Worm (Caenorhabditis elegans) whole organism, young adult: ENCODE measurements around the gene T21B4.15.

Source experiments
- B0035.1 ChIP-seq: sonication (generic microtip); optimal IDR thresholded peaks from 2 replicates; lab custom pipeline; 2016; ENCODE audit warnings: missing genetic modification characterization, mild to moderate bottlenecking, missing compliant biosample characterization, missing genotype, missing genetic modification reagents
- C06A6.2 ChIP-seq: fragments of 200-800 bp; sonication (Bioruptor generic); conservative IDR thresholded peaks from 2 replicates; pipeline ENCODE4 v1.3.6; 2022; ENCODE audit warnings: missing genetic modification characterization, missing compliant biosample characterization
- D2030.7 ChIP-seq: fragments of 200-800 bp; sonication (Bioruptor generic); IDR thresholded peaks from 2 replicates; pipeline ENCODE4 v1.3.6; 2022; ENCODE audit warnings: missing genetic modification reagents, missing genetic modification characterization, missing compliant biosample characterization
- F37B4.10 ChIP-seq: fragments of 200-800 bp; sonication (Bioruptor generic); IDR thresholded peaks from 2 replicates; pipeline ENCODE4 v1.3.6; 2022; ENCODE audit warnings: missing genetic modification characterization, missing compliant biosample characterization
- F49E8.2 ChIP-seq: sonication (generic microtip); optimal IDR thresholded peaks from 3 replicates; lab custom pipeline; 2017; ENCODE audit warnings: missing genetic modification characterization, mild to moderate bottlenecking, missing compliant biosample characterization, antibody characterized with exemption, moderate library complexity; ENCODE audit not compliant: insufficient read depth
- K11D2.4 ChIP-seq: fragments of 200-800 bp; sonication (Bioruptor generic); IDR thresholded peaks from 2 replicates; pipeline ENCODE4 v1.3.6; 2022; ENCODE audit warnings: missing genetic modification reagents, missing genetic modification characterization, missing compliant biosample characterization
- T07F8.4 ChIP-seq: sonication (generic microtip); optimal IDR thresholded peaks from 2 replicates; lab custom pipeline; 2016; ENCODE audit warnings: mild to moderate bottlenecking, missing genetic modification characterization, moderate library complexity, missing compliant biosample characterization
- Y53F4B.3 ChIP-seq: fragments of 200-800 bp; sonication (Bioruptor generic); IDR thresholded peaks from 2 replicates; pipeline ENCODE4 v1.3.6; 2022; ENCODE audit warnings: missing genetic modification reagents, missing genetic modification characterization, missing compliant biosample characterization
- Y95B8A.8 ChIP-seq: fragments of 200-800 bp; sonication (Bioruptor generic); IDR thresholded peaks from 2 replicates; pipeline ENCODE4 v1.3.6; 2022; ENCODE audit warnings: missing genetic modification reagents, missing genetic modification characterization, missing compliant biosample characterization
- akir-1 ChIP-seq: fragments of 200-800 bp; sonication (Bioruptor generic); optimal IDR thresholded peaks from 2 replicates; lab custom pipeline; 2018; ENCODE audit warnings: mild to moderate bottlenecking, missing genetic modification characterization, moderate library complexity, missing compliant biosample characterization
- aptf-3 ChIP-seq: fragments of 200-800 bp; sonication (Bioruptor generic); IDR thresholded peaks from 2 replicates; pipeline ENCODE4 v1.3.6; 2022; ENCODE audit warnings: missing genetic modification characterization, missing compliant biosample characterization
- atf-7 ChIP-seq: sonication (generic microtip); optimal IDR thresholded peaks from 2 replicates; lab custom pipeline; 2017; ENCODE audit warnings: mild to moderate bottlenecking, missing genetic modification characterization, missing compliant biosample characterization
- cebp-2 ChIP-seq: fragments of 200-800 bp; sonication (Bioruptor generic); IDR thresholded peaks from 2 replicates; pipeline ENCODE4 v1.3.6; 2022; ENCODE audit warnings: missing genetic modification characterization, missing compliant biosample characterization
- ceh-27 ChIP-seq: fragments of 200-800 bp; sonication (Bioruptor generic); optimal IDR thresholded peaks from 2 replicates; lab custom pipeline; 2018; ENCODE audit warnings: mild to moderate bottlenecking, missing genetic modification characterization, moderate library complexity, missing compliant biosample characterization
- ceh-58 ChIP-seq: fragments of 200-800 bp; sonication (Bioruptor generic); IDR thresholded peaks from 2 replicates; pipeline ENCODE4 v1.3.6; 2022; ENCODE audit warnings: missing genetic modification characterization, missing compliant biosample characterization
- ceh-91 ChIP-seq: fragments of 200-800 bp; sonication (Bioruptor generic); IDR thresholded peaks from 2 replicates; pipeline ENCODE4 v1.3.6; 2022; ENCODE audit warnings: missing genetic modification reagents, missing genetic modification characterization, missing compliant biosample characterization
- dpl-1 ChIP-seq: fragments of 150-350 bp; optimal IDR thresholded peaks from 2 replicates; lab custom pipeline; 2014; ENCODE audit warnings: missing biosample characterization, missing genetic modification reagents, missing genetic modification characterization
- efl-1 ChIP-seq: fragments of 150-350 bp; optimal IDR thresholded peaks from 2 replicates; lab custom pipeline; 2014; ENCODE audit warnings: missing biosample characterization, missing genetic modification reagents, missing genetic modification characterization
- egl-44 ChIP-seq: fragments of 200-800 bp; sonication (Bioruptor generic); IDR thresholded peaks from 2 replicates; pipeline ENCODE4 v1.3.6; 2022; ENCODE audit warnings: missing genetic modification reagents, missing genetic modification characterization, missing compliant biosample characterization
- egrh-3 ChIP-seq: fragments of 200-800 bp; sonication (Bioruptor generic); IDR thresholded peaks from 2 replicates; pipeline ENCODE4 v1.3.6; 2022; ENCODE audit warnings: missing genetic modification reagents, missing genetic modification characterization, missing compliant biosample characterization
- fkh-3 ChIP-seq: sonication (generic microtip); optimal IDR thresholded peaks from 2 replicates; lab custom pipeline; 2016; ENCODE audit warnings: mild to moderate bottlenecking, missing genetic modification characterization, missing compliant biosample characterization
- him-1 ChIP-seq: sonication (generic microtip); optimal IDR thresholded peaks from 2 replicates; lab custom pipeline; 2016; ENCODE audit warnings: missing genotype, missing genetic modification reagents, missing genetic modification characterization, missing compliant biosample characterization
- hlh-12 ChIP-seq: sonication (generic microtip); optimal IDR thresholded peaks from 2 replicates; lab custom pipeline; 2016; ENCODE audit warnings: missing genetic modification characterization, missing compliant biosample characterization
- let-607 ChIP-seq, 2 experiments: fragments of 200-800 bp in 1 of 2; sonication (Bioruptor generic) in 1 of 2; sonication (generic microtip) in 1 of 2; optimal IDR thresholded peaks; 2 replicates each; lab custom pipeline; 2016 to 2018; ENCODE audit warnings: mild to moderate bottlenecking in 2 of 2, missing compliant biosample characterization in 2 of 2, missing genetic modification characterization in 2 of 2, moderate library complexity in 2 of 2, missing genotype in 1 of 2
- lsy-27 ChIP-seq: sonication (generic microtip); optimal IDR thresholded peaks from 2 replicates; lab custom pipeline; 2017; ENCODE audit warnings: missing genetic modification characterization, mild to moderate bottlenecking, missing compliant biosample characterization, antibody characterized with exemption, missing genotype, borderline replicate concordance; ENCODE audit not compliant: insufficient read depth
- madf-6 ChIP-seq: fragments of 200-800 bp; sonication (Bioruptor generic); IDR thresholded peaks from 2 replicates; pipeline ENCODE4 v1.3.6; 2022; ENCODE audit warnings: missing genetic modification reagents, missing genetic modification characterization, missing compliant biosample characterization
- mcd-1 ChIP-seq: fragments of 200-800 bp; sonication (Bioruptor generic); IDR thresholded peaks from 2 replicates; pipeline ENCODE4 v1.3.6; 2022; ENCODE audit warnings: missing genetic modification reagents, missing genetic modification characterization, missing compliant biosample characterization
- mel-28 ChIP-seq: sonication (generic microtip); optimal IDR thresholded peaks from 2 replicates; lab custom pipeline; 2016; ENCODE audit warnings: borderline replicate concordance, mild to moderate bottlenecking, missing genetic modification characterization, missing compliant biosample characterization
- mxl-1 ChIP-seq: sonication (generic microtip); optimal IDR thresholded peaks from 2 replicates; lab custom pipeline; 2016; ENCODE audit warnings: missing genetic modification characterization, missing compliant biosample characterization
- nhr-120 ChIP-seq: fragments of 200-800 bp; sonication (Bioruptor generic); IDR thresholded peaks from 2 replicates; pipeline ENCODE4 v1.3.6; 2022; ENCODE audit warnings: missing genetic modification characterization, missing compliant biosample characterization
- nhr-179 ChIP-seq: sonication (generic microtip); optimal IDR thresholded peaks from 2 replicates; lab custom pipeline; 2016; ENCODE audit warnings: mild to moderate bottlenecking, missing genetic modification characterization, missing compliant biosample characterization
- nhr-90 ChIP-seq: sonication (generic microtip); optimal IDR thresholded peaks from 2 replicates; lab custom pipeline; 2016; ENCODE audit warnings: missing genotype, mild to moderate bottlenecking, missing genetic modification characterization, missing compliant biosample characterization
- pbrm-1 ChIP-seq: fragments of 200-800 bp; sonication (Bioruptor generic); IDR thresholded peaks from 2 replicates; pipeline ENCODE4 v1.3.6; 2022; ENCODE audit warnings: missing genetic modification reagents, missing genetic modification characterization, missing compliant biosample characterization
- pha-4 ChIP-seq: fragments of 150-350 bp; sonication (generic microtip); optimal IDR thresholded peaks from 2 replicates; lab custom pipeline; 2014; ENCODE audit warnings: missing biosample characterization, missing genetic modification reagents, missing genetic modification characterization
- rpc-1 ChIP-seq, 2 experiments: fragments of 150-350 bp in 1 of 2; sonication (generic microtip) in 1 of 2; optimal IDR thresholded peaks; 2 replicates each; lab custom pipeline; 2014 to 2018; ENCODE audit warnings: missing biosample characterization in 1 of 2, missing genetic modification characterization in 1 of 2, missing genetic modification reagents in 1 of 2, missing genotype in 1 of 2
- tbx-9 ChIP-seq: sonication (generic microtip); optimal IDR thresholded peaks from 2 replicates; lab custom pipeline; 2016; ENCODE audit warnings: borderline replicate concordance, missing genetic modification characterization, inconsistent platforms, missing compliant biosample characterization
- xnd-1 ChIP-seq: sonication (generic microtip); optimal IDR thresholded peaks from 2 replicates; lab custom pipeline; 2016; ENCODE audit warnings: missing genotype, missing genetic modification reagents, missing genetic modification characterization, missing compliant biosample characterization
- zfh-2 ChIP-seq: fragments of 200-800 bp; sonication (Bioruptor generic); conservative IDR thresholded peaks from 2 replicates; pipeline ENCODE4 v1.3.6; 2022; ENCODE audit warnings: missing genetic modification reagents, missing genetic modification characterization, missing compliant biosample characterization
- ztf-18 ChIP-seq: sonication (generic microtip); optimal IDR thresholded peaks from 2 replicates; lab custom pipeline; 2016; ENCODE audit warnings: missing genotype, mild to moderate bottlenecking, missing genetic modification characterization, missing compliant biosample characterization
- ztf-22 ChIP-seq: fragments of 200-800 bp; sonication (Bioruptor generic); optimal IDR thresholded peaks from 2 replicates; lab custom pipeline; 2018; ENCODE audit warnings: mild to moderate bottlenecking, missing genetic modification characterization, moderate library complexity, missing compliant biosample characterization
- ztf-25 ChIP-seq: fragments of 200-800 bp; sonication (Bioruptor generic); IDR thresholded peaks from 2 replicates; pipeline ENCODE4 v1.3.6; 2022; ENCODE audit warnings: missing genetic modification reagents, missing genetic modification characterization, missing compliant biosample characterization
- ztf-26 ChIP-seq: sonication (generic microtip); optimal IDR thresholded peaks from 2 replicates; lab custom pipeline; 2017; ENCODE audit warnings: missing genetic modification characterization, missing compliant biosample characterization
- ztf-3 ChIP-seq: fragments of 200-800 bp; sonication (Bioruptor generic); optimal IDR thresholded peaks from 2 replicates; lab custom pipeline; 2018; ENCODE audit warnings: mild to moderate bottlenecking, missing genetic modification characterization, missing compliant biosample characterization
- ztf-6 ChIP-seq: fragments of 200-800 bp; sonication (Bioruptor generic); IDR thresholded peaks from 2 replicates; pipeline ENCODE4 v1.3.6; 2022; ENCODE audit warnings: missing genetic modification reagents, missing genetic modification characterization, missing compliant biosample characterization

Gene T21B4.15

DNA sequence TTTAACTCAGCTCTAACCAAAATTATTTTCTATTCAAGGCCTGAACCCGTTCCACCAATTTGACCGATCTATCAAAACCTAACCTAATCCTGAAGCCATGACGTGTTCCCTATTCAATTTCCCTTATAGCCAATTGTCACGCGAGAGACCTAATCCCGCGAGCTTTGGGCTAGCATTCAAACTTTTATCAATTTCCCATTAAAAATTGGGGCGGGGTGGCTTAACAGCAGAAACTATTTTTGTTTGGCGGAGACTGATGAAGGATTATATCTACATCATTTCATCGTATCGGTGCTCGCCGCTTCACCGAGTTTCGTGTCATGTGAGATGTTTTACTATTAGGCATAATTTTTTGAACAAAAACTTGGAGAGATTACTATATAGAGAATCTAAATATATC, 1.2 kb upstream of the T21B4.15 start:
- TF ChIP-seq ceh-27 (GFP tag; lab: Kevin White, UChicago) (no peak), F49E8.2 (no peak), aptf-3 (GFP tag; lab: Robert Waterston, UW) (no peak), C06A6.2 (GFP tag; lab: Robert Waterston, UW) (no peak), ztf-22 (GFP tag; lab: Kevin White, UChicago) (no peak), lsy-27 (tag; lab: Kevin White, UChicago) (no peak), him-1 (tag; lab: Kevin White, UChicago) (no peak), rpc-1 (optimal IDR thresholded peaks at IDR 0.05; lab: Kevin White, UChicago) (no peak), rpc-1 (tag; optimal IDR thresholded peaks at IDR 0.05; lab: Kevin White, UChicago) (no peak), mcd-1 (GFP tag; lab: Robert Waterston, UW) (no peak), Y53F4B.3 (no peak), efl-1 (GFP tag; lab: Kevin White, UChicago) (no peak), nhr-90 (tag; lab: Kevin White, UChicago) (no peak), ztf-26 (no peak), ztf-18 (tag; lab: Kevin White, UChicago) (no peak), ztf-3 (no peak), Y95B8A.8 (no peak), mel-28 (tag; lab: Kevin White, UChicago) (no peak), atf-7 (no peak)

DNA sequence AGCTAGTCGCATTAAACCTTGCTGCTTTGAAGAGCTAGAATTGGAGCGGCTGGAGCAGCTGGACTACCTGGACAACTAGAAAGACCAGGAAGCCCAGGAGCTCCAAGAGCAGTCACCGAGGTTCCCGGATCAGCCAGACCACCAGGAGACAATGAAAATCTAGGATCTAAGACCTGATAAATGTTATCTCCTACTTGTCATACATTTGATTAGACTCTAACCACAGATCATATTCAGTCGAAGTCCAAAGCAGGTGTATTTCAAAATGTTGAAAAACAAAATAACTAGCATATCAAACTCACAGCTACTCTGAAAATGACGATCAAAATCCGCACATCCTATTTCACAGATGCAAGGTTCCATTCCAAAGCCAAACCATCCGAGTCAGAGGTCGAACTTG, 1.9 kb downstream of the T21B4.15 start, which contains the start of gene srz-6:
Gene srz-6 (plus strand): TSS at position 301 of the 400 bp plus-strand sequence.
- TF ChIP-seq madf-6 (GFP tag; lab: Robert Waterston, UW) (no peak), mxl-1 (tag; lab: Kevin White, UChicago) (no peak), atf-7 (no peak), zfh-2 (GFP tag; lab: Robert Waterston, UW) (0 out of 2 replicates have a peak, but pooled peaks have one; percentile 29)

DNA sequence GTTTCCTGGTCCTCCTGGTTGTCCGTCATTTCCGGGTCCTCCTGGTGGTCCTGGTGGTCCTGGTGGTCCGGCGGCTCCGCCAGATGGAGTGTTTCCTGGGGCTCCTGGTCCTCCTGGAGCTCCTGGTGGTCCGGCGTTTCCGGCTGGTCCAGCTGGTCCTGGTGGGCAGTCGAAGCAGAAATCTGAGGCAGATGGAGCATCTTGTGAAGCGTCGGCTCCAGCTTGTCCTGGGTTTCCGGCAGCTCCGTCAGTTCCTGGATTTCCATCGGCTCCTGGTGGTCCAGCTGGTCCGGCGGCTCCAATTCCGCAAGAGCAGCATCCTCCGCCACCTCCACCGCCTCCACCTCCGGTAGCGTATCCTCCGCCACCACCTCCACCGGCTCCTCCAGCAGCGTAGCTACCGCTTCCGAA, 4.1 kb downstream of the T21B4.15 start:
- TF ChIP-seq let-607 (tag; optimal IDR thresholded peaks at IDR 0.05; lab: Kevin White, UChicago) (no peak), egrh-3 (GFP tag; lab: Robert Waterston, UW) (peak; percentile 97), F37B4.10 (GFP tag; lab: Robert Waterston, UW) (0 out of 2 replicates have a peak, but pooled peaks have one; percentile 71), hlh-12 (no peak), cebp-2 (0 out of 2 replicates have a peak, but pooled peaks have one; percentile 4), ceh-91 (GFP tag; lab: Robert Waterston, UW) (no peak), zfh-2 (GFP tag; lab: Robert Waterston, UW) (peak; percentile 74)

DNA sequence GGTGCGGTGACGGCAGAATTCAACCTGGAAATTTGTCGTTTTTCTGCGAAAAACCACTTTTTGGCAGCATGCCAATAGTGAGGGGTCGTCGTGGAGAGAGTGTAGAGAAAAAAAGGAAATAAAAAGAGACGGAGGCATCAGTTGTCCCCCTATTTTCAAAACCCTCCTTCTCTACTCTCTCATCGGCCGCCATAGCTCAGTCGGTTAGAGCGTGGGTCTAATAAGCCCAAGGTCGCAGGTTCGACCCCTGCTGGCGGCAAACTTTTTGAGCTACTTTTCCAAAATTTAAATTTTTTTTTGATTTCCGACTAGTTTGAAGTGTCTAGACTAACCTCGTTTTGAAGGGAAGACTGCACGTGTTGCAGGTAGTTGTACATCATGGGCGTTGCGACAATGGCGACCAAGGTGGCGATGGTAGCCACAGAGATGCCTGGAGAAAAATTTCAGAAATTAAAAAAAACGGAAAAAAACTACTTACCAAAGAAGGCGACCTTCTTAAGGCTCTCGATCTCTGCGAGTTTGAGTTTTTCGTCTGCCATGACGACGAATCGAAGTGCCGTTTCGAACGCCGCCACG, 4.6 kb downstream of the T21B4.15 start, which contains the start of gene col-85:
Gene col-85 (minus strand): TSS at position 540 of the 576 bp plus-strand sequence.
- TF ChIP-seq fkh-3 (tag; lab: Kevin White, UChicago) (peak; percentile 87), lsy-27 (tag; lab: Kevin White, UChicago) (peak; percentile 29), pbrm-1 (GFP tag; lab: Robert Waterston, UW) (peak; percentile 92), ztf-6 (GFP tag; lab: Robert Waterston, UW) (peak; percentile 81), D2030.7 (GFP tag; lab: Robert Waterston, UW) (peak; percentile 83), K11D2.4 (GFP tag; lab: Robert Waterston, UW) (peak; percentile 70), xnd-1 (tag; lab: Kevin White, UChicago) (no peak), B0035.1 (peak; percentile 72), dpl-1 (GFP tag; lab: Kevin White, UChicago) (peak; percentile 24), nhr-179 (tag; lab: Kevin White, UChicago) (peak; percentile 42), nhr-120 (0 out of 2 replicates have a peak, but pooled peaks have one; percentile 28), akir-1 (GFP tag; lab: Kevin White, UChicago) (no peak), T07F8.4 (tag; lab: Kevin White, UChicago) (peak; percentile 85), ceh-27 (GFP tag; lab: Kevin White, UChicago) (peak; percentile 36), egl-44 (GFP tag; lab: Robert Waterston, UW) (peak; percentile 89), ceh-58 (GFP tag; lab: Robert Waterston, UW) (peak; percentile 93), Y53F4B.3 (no peak; the same call in 1 of the 2 replicates), tbx-9 (tag; lab: Kevin White, UChicago) (no peak), ztf-25 (GFP tag; lab: Robert Waterston, UW) (peak; percentile 93), pha-4 (tag; lab: Kevin White, UChicago) (no peak)
